Worm (Caenorhabditis elegans) whole organism, L4 larva: ENCODE measurements around the gene C15F1.1.

Experiments used
- ama-1 ChIP-seq: fragments of 150-350 bp; optimal IDR thresholded peaks from 2 replicates; lab custom pipeline; 2014; ENCODE audit warnings: inconsistent platforms, mixed read lengths
- dmd-9 ChIP-seq: fragments of 200-800 bp; sonication (Bioruptor generic); IDR thresholded peaks from 2 replicates; pipeline ENCODE4 v1.3.6; 2022; ENCODE audit warnings: missing genetic modification reagents, missing genetic modification characterization, missing compliant biosample characterization
- gei-8 ChIP-seq: fragments of 200-800 bp; sonication (Bioruptor generic); optimal IDR thresholded peaks from 2 replicates; lab custom pipeline; 2018; ENCODE audit warnings: mild to moderate bottlenecking, missing genetic modification characterization, missing compliant biosample characterization
- lin-15B ChIP-seq: fragments of 150-350 bp; sonication (generic microtip); optimal IDR thresholded peaks from 3 replicates; lab custom pipeline; 2014; ENCODE audit warnings: missing biosample characterization, missing genetic modification characterization
- mdl-1 ChIP-seq, 2 experiments: fragments of 150-350 bp in 1 of 2; sonication (generic microtip) in 1 of 2; optimal IDR thresholded peaks; 2 replicates each; lab custom pipeline; 2014 to 2017; ENCODE audit warnings: missing biosample characterization in 2 of 2, missing genetic modification characterization in 2 of 2

ce11 chrII:6989830-6990287, at the start of gene C15F1.1:
- TF ChIP-seq lin-15B (tag; lab: Kevin White, UChicago) (no peak), ama-1 (lab: Kevin White, UChicago) (no peak), dmd-9 (GFP tag; lab: Robert Waterston, UW) (no peak), mdl-1 (tag; optimal IDR thresholded peaks at IDR 0.05; lab: Kevin White, UChicago) (no peak), gei-8 (no peak)
